Fruit fly (Drosophila melanogaster) whole organism, wandering third instar larva: Measurements from ENCODE around the gene CG31954.
A peak's percentile ranks its signal among the peaks of the same experiment; 100 is the strongest.

ENCODE experiments used
- Abd-B ChIP-seq: fragments of >200 bp; optimal IDR thresholded peaks from 2 replicates; lab custom pipeline; 2017; ENCODE audit warnings: missing biosample characterization, missing genetic modification characterization
- CG32264 ChIP-seq: fragments of 200-800 bp; sonication (Bioruptor generic); optimal IDR thresholded peaks from 2 replicates; lab custom pipeline; 2016; ENCODE audit warnings: missing biosample characterization, missing genetic modification characterization
- CG9705 ChIP-seq: fragments of 200-800 bp; sonication (Bioruptor generic); optimal IDR thresholded peaks from 2 replicates; lab custom pipeline; 2018; ENCODE audit warnings: missing biosample characterization, mild to moderate bottlenecking, missing genetic modification characterization
- CrebA ChIP-seq: fragments of 200-800 bp; sonication (Bioruptor generic); optimal IDR thresholded peaks from 2 replicates; lab custom pipeline; 2016; ENCODE audit warnings: missing biosample characterization, mild to moderate bottlenecking, missing genetic modification characterization, borderline replicate concordance
- Dfd ChIP-seq: fragments of >200 bp; optimal IDR thresholded peaks from 2 replicates; lab custom pipeline; 2017; ENCODE audit warnings: missing biosample characterization, missing genetic modification characterization
- Dif ChIP-seq: fragments of 200-275, 200-300 bp; sonication (Bioruptor generic); optimal IDR thresholded peaks from 2 replicates; lab custom pipeline; 2018; ENCODE audit warnings: missing biosample characterization, missing genetic modification characterization; ENCODE audit not compliant: partially characterized antibody
- GATAd ChIP-seq: sonication (Bioruptor generic); optimal IDR thresholded peaks from 2 replicates; lab custom pipeline; 2016; ENCODE audit warnings: missing biosample characterization, missing genetic modification characterization
- HLH106 ChIP-seq: fragments of 200-800 bp; optimal IDR thresholded peaks from 3 replicates; lab custom pipeline; 2019; ENCODE audit warnings: missing biosample characterization, mild to moderate bottlenecking, missing genetic modification characterization, moderate library complexity
- Hnf4 ChIP-seq: fragments of 200-800 bp; sonication (Bioruptor generic); optimal IDR thresholded peaks from 2 replicates; lab custom pipeline; 2016; ENCODE audit warnings: missing biosample characterization, mild to moderate bottlenecking, missing genetic modification characterization
- Hr78 ChIP-seq: fragments of >200 bp; optimal IDR thresholded peaks from 2 replicates; lab custom pipeline; 2017; ENCODE audit warnings: missing biosample characterization, missing genetic modification characterization
- Hr83 ChIP-seq: fragments of 200-300 bp; sonication (Bioruptor generic); optimal IDR thresholded peaks from 2 replicates; lab custom pipeline; 2016; ENCODE audit warnings: missing biosample characterization, mild to moderate bottlenecking, missing genetic modification characterization, moderate library complexity; ENCODE audit not compliant: poor library complexity, severe bottlenecking
- Jra ChIP-seq: sonication (Bioruptor generic); optimal IDR thresholded peaks from 2 replicates; lab custom pipeline; 2016; ENCODE audit warnings: missing biosample characterization, missing genetic modification characterization
- Mio ChIP-seq: sonication (Bioruptor generic); optimal IDR thresholded peaks from 2 replicates; lab custom pipeline; 2016; ENCODE audit warnings: missing biosample characterization, missing genetic modification characterization
- Myc ChIP-seq: fragments of >200 bp; optimal IDR thresholded peaks from 2 replicates; lab custom pipeline; 2017
- N ChIP-seq: fragments of >200 bp; optimal IDR thresholded peaks from 2 replicates; lab custom pipeline; 2018; ENCODE audit warnings: missing biosample characterization, missing external identifiers, missing genetic modification characterization
- OdsH ChIP-seq: fragments of 200-800 bp; sonication (Bioruptor generic); optimal IDR thresholded peaks from 2 replicates; lab custom pipeline; 2016; ENCODE audit warnings: missing biosample characterization, mild to moderate bottlenecking, missing genetic modification characterization
- Rel ChIP-seq, 2 experiments: fragments of 200-800 bp; sonication (Bioruptor generic) in 1 of 2; optimal IDR thresholded peaks; 2 replicates in 1 of 2; 3 replicates in 1 of 2; lab custom pipeline; 2016 to 2019; ENCODE audit warnings: mild to moderate bottlenecking in 2 of 2, missing biosample characterization in 2 of 2, missing genetic modification characterization in 2 of 2, moderate library complexity in 1 of 2
- Sp1 ChIP-seq: fragments of 200-800 bp; sonication (Bioruptor generic); optimal IDR thresholded peaks from 3 replicates; lab custom pipeline; 2019; ENCODE audit warnings: missing biosample characterization, mild to moderate bottlenecking, missing genetic modification characterization, moderate library complexity
- Vsx2 ChIP-seq: fragments of 200-300, 225-300 bp; sonication (Bioruptor generic); optimal IDR thresholded peaks from 2 replicates; lab custom pipeline; 2018; ENCODE audit warnings: missing biosample characterization, missing genetic modification characterization; ENCODE audit not compliant: partially characterized antibody
- br ChIP-seq: fragments of 200-800 bp; sonication (Bioruptor generic); optimal IDR thresholded peaks from 2 replicates; lab custom pipeline; 2016; ENCODE audit warnings: missing biosample characterization, missing genetic modification characterization
- brk ChIP-seq: fragments of 200-800 bp; sonication (Bioruptor generic); optimal IDR thresholded peaks from 2 replicates; lab custom pipeline; 2016; ENCODE audit warnings: missing biosample characterization, mild to moderate bottlenecking, missing genetic modification characterization
- dl ChIP-seq, 2 experiments: fragments of 175-275, 200-275 bp in 1 of 2; fragments of 200-275 bp in 1 of 2; sonication (Bioruptor generic); optimal IDR thresholded peaks; lab custom pipeline; 2018; ENCODE audit warnings: mild to moderate bottlenecking in 2 of 2, missing biosample characterization in 2 of 2, missing genetic modification characterization in 2 of 2, moderate library complexity in 2 of 2; ENCODE audit not compliant: partially characterized antibody in 2 of 2, insufficient read depth in 1 of 2
- dmrt93B ChIP-seq: fragments of 200-800 bp; sonication (Bioruptor generic); optimal IDR thresholded peaks from 2 replicates; lab custom pipeline; 2018; ENCODE audit warnings: missing biosample characterization, mild to moderate bottlenecking, missing genetic modification characterization
- dsf ChIP-seq: sonication (Bioruptor generic); optimal IDR thresholded peaks from 2 replicates; lab custom pipeline; 2016; ENCODE audit warnings: missing biosample characterization, missing genetic modification characterization, borderline replicate concordance
- ey ChIP-seq: fragments of 200-800 bp; sonication (Bioruptor generic); optimal IDR thresholded peaks from 2 replicates; lab custom pipeline; 2016; ENCODE audit warnings: missing biosample characterization, missing genetic modification characterization
- foxo ChIP-seq, 2 experiments: fragments of 200-800 bp; sonication (Bioruptor generic); optimal IDR thresholded peaks; 2 replicates in 1 of 2; 3 replicates in 1 of 2; lab custom pipeline; 2016 to 2017; ENCODE audit warnings: missing biosample characterization in 2 of 2, missing genetic modification characterization in 2 of 2
- fru ChIP-seq: fragments of 200-800 bp; sonication (Bioruptor generic); optimal IDR thresholded peaks from 3 replicates; lab custom pipeline; 2016; ENCODE audit warnings: missing biosample characterization, mild to moderate bottlenecking, missing genetic modification characterization
- h ChIP-seq: fragments of 200-800 bp; sonication (Bioruptor generic); optimal IDR thresholded peaks from 3 replicates; lab custom pipeline; 2016; ENCODE audit warnings: missing biosample characterization, mild to moderate bottlenecking, missing genetic modification characterization
- jim ChIP-seq: fragments of 175-275, 200-325 bp; sonication (Bioruptor generic); optimal IDR thresholded peaks from 2 replicates; lab custom pipeline; 2016; ENCODE audit warnings: missing biosample characterization, mild to moderate bottlenecking, missing genetic modification characterization
- lola ChIP-seq: fragments of >200 bp; optimal IDR thresholded peaks from 2 replicates; lab custom pipeline; 2017; ENCODE audit warnings: missing biosample characterization, missing genetic modification characterization
- pan ChIP-seq: fragments of >200 bp; optimal IDR thresholded peaks from 2 replicates; lab custom pipeline; 2017
- psq ChIP-seq: fragments of 200-800 bp; sonication (Bioruptor generic); optimal IDR thresholded peaks from 3 replicates; lab custom pipeline; 2017; ENCODE audit warnings: missing biosample characterization, mild to moderate bottlenecking, missing genetic modification characterization, moderate library complexity
- rgr ChIP-seq: fragments of 200-800 bp; sonication (Bioruptor generic); optimal IDR thresholded peaks from 3 replicates; lab custom pipeline; 2016; ENCODE audit warnings: missing biosample characterization, mild to moderate bottlenecking, missing genetic modification characterization
- sage ChIP-seq: fragments of 200-800 bp; sonication (Bioruptor generic); optimal IDR thresholded peaks from 2 replicates; lab custom pipeline; 2016; ENCODE audit warnings: missing biosample characterization, mild to moderate bottlenecking, missing genetic modification characterization
- sv ChIP-seq: fragments of 200-800 bp; sonication (Bioruptor generic); optimal IDR thresholded peaks from 3 replicates; lab custom pipeline; 2016; ENCODE audit warnings: missing biosample characterization, missing genetic modification characterization
- tai ChIP-seq: sonication (Bioruptor generic); optimal IDR thresholded peaks from 2 replicates; lab custom pipeline; 2016; ENCODE audit warnings: missing biosample characterization, missing genetic modification characterization
- usp ChIP-seq: fragments of >200 bp; optimal IDR thresholded peaks from 2 replicates; lab custom pipeline; 2017; ENCODE audit warnings: missing biosample characterization, missing genetic modification characterization
- woc ChIP-seq: sonication (Bioruptor generic); optimal IDR thresholded peaks from 2 replicates; lab custom pipeline; 2016; ENCODE audit warnings: missing biosample characterization, mild to moderate bottlenecking, missing genetic modification characterization

CG31954 gene

DNA sequence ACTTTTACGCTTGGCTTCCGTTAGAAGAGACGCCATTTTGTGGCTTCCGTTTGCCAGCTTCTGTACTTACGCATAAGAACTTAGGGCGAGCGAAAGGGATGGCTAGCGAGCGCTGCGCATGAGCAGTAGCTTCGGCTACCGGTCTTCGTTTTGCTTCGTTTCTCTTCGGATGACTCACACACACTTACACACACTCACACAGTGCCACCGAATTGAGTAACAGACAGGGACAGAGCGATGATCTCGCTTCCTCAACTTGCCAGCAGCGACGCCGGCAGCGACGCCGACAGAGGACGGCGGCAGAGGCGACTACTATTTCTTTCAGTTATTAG lies 29.5 kb upstream of the CG31954 start:
- TF ChIP-seq Dif (GFP tag; lab: Kevin White, UChicago) (no peak), fru (GFP tag; lab: Kevin White, UChicago) (no peak)

DNA sequence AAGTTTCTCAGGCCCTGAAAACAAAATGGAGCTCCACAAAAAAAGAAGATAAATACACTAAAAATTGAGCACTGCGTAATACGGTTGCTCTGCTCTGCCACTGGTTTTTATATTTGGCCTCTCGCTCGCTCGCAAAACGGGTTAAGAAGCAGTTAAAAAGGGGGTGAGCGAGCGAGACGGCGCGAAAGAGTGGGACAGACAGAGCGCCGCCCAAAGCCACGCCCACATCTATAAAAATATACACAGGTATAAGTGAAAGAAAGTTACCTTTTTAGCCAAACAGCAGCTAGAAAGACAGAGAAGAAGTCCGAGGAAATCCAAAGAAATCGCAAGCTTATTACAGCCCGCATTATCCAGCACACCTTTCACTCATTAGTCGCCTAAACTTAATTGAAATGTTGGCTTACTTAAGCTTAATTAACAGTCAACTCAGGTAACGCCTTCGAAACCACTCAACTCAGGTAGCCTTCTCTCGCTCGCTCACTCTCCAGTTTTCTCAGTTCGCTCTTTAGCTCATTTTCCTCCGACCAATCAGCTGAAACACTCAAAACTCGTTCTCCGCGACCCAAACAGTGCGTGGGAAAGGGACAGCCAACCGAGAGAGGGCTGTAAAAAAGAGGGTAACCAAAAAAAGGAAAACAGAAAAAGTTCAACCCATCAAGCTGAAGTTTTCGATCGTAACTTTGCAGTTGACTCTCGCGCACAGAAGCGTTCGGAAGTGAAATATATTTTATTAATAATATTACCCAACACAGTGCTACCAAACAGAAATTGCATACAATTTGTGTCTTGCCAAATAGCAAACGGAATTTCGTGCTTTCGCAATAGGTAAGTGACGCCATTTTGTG lies 28.9 kb upstream of the CG31954 start, which contains the start of gene drm:
Gene drm (plus strand): TSS at position 684 of the 848 bp plus-strand sequence.
- TF ChIP-seq lola (GFP tag; lab: Kevin White, UChicago) (no peak), CG32264 (GFP tag; lab: Kevin White, UChicago) (no peak), Vsx2 (GFP tag; lab: Kevin White, UChicago) (peak; percentile 85), Dif (GFP tag; lab: Kevin White, UChicago) (peak; percentile 78), Hr78 (GFP tag; lab: Kevin White, UChicago) (no peak), CrebA (no peak), Mio (no peak), rgr (GFP tag; lab: Kevin White, UChicago) (no peak), dl (GFP tag; optimal IDR thresholded peaks at IDR 0.05; lab: Kevin White, UChicago; ENCODE audit: insufficient read depth in 1 of 2, partially characterized antibody in 2 of 2) (peak in 1 of 2 experiments; percentile 38), N (GFP tag; lab: Kevin White, UChicago) (no peak)
- TF ChIP-seq, all 38 proteins: peak for 3

DNA sequence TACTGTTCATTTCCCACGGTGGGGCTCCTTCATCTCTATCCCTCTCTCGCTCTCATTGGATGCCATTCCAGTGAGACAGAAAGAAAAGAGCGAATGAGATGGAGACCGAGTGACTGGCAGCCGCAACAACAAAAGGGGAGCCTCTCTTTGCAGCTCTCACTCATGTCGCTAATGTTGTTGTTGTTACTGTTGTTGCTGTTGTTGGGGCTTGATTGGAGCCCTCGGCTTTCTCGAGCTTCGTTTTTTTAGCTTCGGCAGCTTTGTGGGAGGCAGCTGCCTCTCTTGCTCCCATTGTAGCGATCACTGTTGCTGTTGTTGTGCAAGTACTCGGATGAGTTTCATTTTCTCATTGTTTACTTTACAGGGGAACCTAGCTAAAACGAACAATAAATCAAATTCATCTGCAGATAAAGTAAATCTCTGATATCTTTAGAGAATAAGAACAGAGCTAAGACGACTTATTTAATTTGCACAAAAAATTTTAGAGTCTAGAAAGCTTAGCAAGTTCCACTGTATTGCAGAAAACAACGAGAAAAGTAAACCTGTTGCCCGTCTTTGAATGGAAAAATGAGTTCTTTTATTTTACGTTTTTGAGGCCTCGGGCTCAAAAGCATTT lies 24.4 kb upstream of the CG31954 start:
- TF ChIP-seq dmrt93B (peak; percentile 73), ey (peak; percentile 89), Vsx2 (GFP tag; lab: Kevin White, UChicago) (no peak), HLH106 (peak; percentile 84), psq (GFP tag; lab: Kevin White, UChicago) (peak; percentile 50), tai (peak; percentile 81), Rel (GFP tag; optimal IDR thresholded peaks at IDR 0.05; lab: Kevin White, UChicago) (peak; percentile 10), Rel (tag; optimal IDR thresholded peaks at IDR 0.05; lab: Kevin White, UChicago) (peak; percentile 28), pan (lab: Kevin White, UChicago) (no peak), sv (GFP tag; lab: Kevin White, UChicago) (no peak), GATAd (no peak), dsf (GFP tag; lab: Kevin White, UChicago) (peak; percentile 46), rgr (GFP tag; lab: Kevin White, UChicago) (peak; percentile 80), OdsH (GFP tag; lab: Kevin White, UChicago) (peak; percentile 82), Sp1 (GFP tag; lab: Kevin White, UChicago) (peak; percentile 85), CrebA (no peak), Mio (peak; percentile 24), woc (GFP tag; lab: Kevin White, UChicago) (peak; percentile 76), foxo (GFP tag; optimal IDR thresholded peaks at IDR 0.05; lab: Kevin White, UChicago) (peak; percentile 55 to 89), Jra (GFP tag; lab: Kevin White, UChicago) (peak; percentile 67), N (GFP tag; lab: Kevin White, UChicago) (no peak), brk (GFP tag; lab: Kevin White, UChicago) (no peak), CG9705 (GFP tag; lab: Kevin White, UChicago) (peak; percentile 63), Dif (GFP tag; lab: Kevin White, UChicago) (peak; percentile 81), Dfd (GFP tag; lab: Kevin White, UChicago) (no peak), dl (GFP tag; optimal IDR thresholded peaks at IDR 0.05; lab: Kevin White, UChicago; ENCODE audit: insufficient read depth in 1 of 2, partially characterized antibody in 2 of 2) (peak in 1 of 2 experiments; percentile 67), sage (peak; percentile 49), CG32264 (GFP tag; lab: Kevin White, UChicago) (peak; percentile 65), jim (GFP tag; lab: Kevin White, UChicago) (no peak), fru (GFP tag; lab: Kevin White, UChicago) (peak; percentile 86), br (GFP tag; lab: Kevin White, UChicago) (peak; percentile 86), Hr78 (GFP tag; lab: Kevin White, UChicago) (no peak), Myc (lab: Kevin White, UChicago) (no peak), Hnf4 (GFP tag; lab: Kevin White, UChicago) (peak; percentile 84), h (GFP tag; lab: Kevin White, UChicago) (peak; percentile 88), usp (GFP tag; lab: Kevin White, UChicago) (no peak), lola (GFP tag; lab: Kevin White, UChicago) (no peak), Hr83 (peak; percentile 38), Abd-B (GFP tag; lab: Kevin White, UChicago) (no peak)
- TF ChIP-seq, all 38 proteins: peak for 24
